Worm (Caenorhabditis elegans) whole organism, L3 larva: Measurements from ENCODE around the gene Y43F8B.22.

Experiments used
- R02D3.7 ChIP-seq: fragments of 150-350 bp; optimal IDR thresholded peaks from 2 replicates; lab custom pipeline; 2014; ENCODE audit warnings: missing biosample characterization, missing genetic modification characterization
- elt-1 ChIP-seq: fragments of 150-350 bp; optimal IDR thresholded peaks from 2 replicates; lab custom pipeline; 2014; ENCODE audit warnings: missing biosample characterization, missing genetic modification characterization
- elt-2 ChIP-seq: sonication (generic microtip); optimal IDR thresholded peaks from 2 replicates; lab custom pipeline; 2016; ENCODE audit warnings: missing genetic modification reagents, mild to moderate bottlenecking, missing genetic modification characterization, missing compliant biosample characterization
- fkh-10 ChIP-seq: sonication (generic microtip); optimal IDR thresholded peaks from 2 replicates; lab custom pipeline; 2017; ENCODE audit warnings: missing biosample characterization, missing genetic modification reagents, missing genetic modification characterization
- nfya-1 ChIP-seq: sonication (generic microtip); optimal IDR thresholded peaks from 2 replicates; lab custom pipeline; 2017; ENCODE audit warnings: missing genetic modification characterization, mild to moderate bottlenecking, missing compliant biosample characterization, antibody characterized with exemption, moderate library complexity; ENCODE audit not compliant: insufficient read depth
- nhr-11 ChIP-seq: fragments of 150-350 bp; optimal IDR thresholded peaks from 2 replicates; lab custom pipeline; 2014; ENCODE audit warnings: missing biosample characterization, missing genetic modification characterization
- nhr-28 ChIP-seq: fragments of 150-350 bp; optimal IDR thresholded peaks from 2 replicates; lab custom pipeline; 2014; ENCODE audit warnings: missing biosample characterization, missing genetic modification characterization
- nhr-76 ChIP-seq: fragments of 150-350 bp; sonication (generic microtip); optimal IDR thresholded peaks from 5 replicates; lab custom pipeline; 2014; ENCODE audit warnings: missing biosample characterization, missing genetic modification characterization
- nhr-77 ChIP-seq: fragments of 150-350 bp; optimal IDR thresholded peaks from 2 replicates; lab custom pipeline; 2014; ENCODE audit warnings: missing biosample characterization, missing genetic modification characterization
- pha-4 ChIP-seq: fragments of 150-350 bp; optimal IDR thresholded peaks from 2 replicates; lab custom pipeline; 2014; ENCODE audit warnings: missing biosample characterization, missing genetic modification reagents, missing genetic modification characterization
- skn-1 ChIP-seq: fragments of 150-350 bp; optimal IDR thresholded peaks from 2 replicates; lab custom pipeline; 2014; ENCODE audit warnings: missing biosample characterization, missing genetic modification characterization
- unc-62 ChIP-seq: fragments of 150-350 bp; sonication (generic microtip); optimal IDR thresholded peaks from 4 replicates; lab custom pipeline; 2014; ENCODE audit warnings: missing biosample characterization, missing genetic modification reagents, missing genetic modification characterization

ce11 chrV:19521351-19522278 is 39.0 kb downstream of the Y43F8B.22 start:
- TF ChIP-seq nhr-76 (tag; lab: Kevin White, UChicago), result no peak
- no peak for TF ChIP-seq nhr-28 (tag; lab: Kevin White, UChicago)
- no peak for TF ChIP-seq R02D3.7
- no peak for TF ChIP-seq nhr-77 (tag; lab: Kevin White, UChicago)
- peak; percentile 17 for TF ChIP-seq elt-2 (tag; lab: Kevin White, UChicago)
- peak; percentile 59 for TF ChIP-seq nfya-1
- TF ChIP-seq nhr-11, result no peak
- no peak for TF ChIP-seq fkh-10
- no peak for TF ChIP-seq elt-1 (tag; lab: Kevin White, UChicago)
- no peak for TF ChIP-seq pha-4 (tag; lab: Kevin White, UChicago)
- TF ChIP-seq unc-62 (GFP tag; lab: Kevin White, UChicago), result no peak
- TF ChIP-seq skn-1 (tag; lab: Kevin White, UChicago), result no peak
